Worm (Caenorhabditis elegans) whole organism, midembryonic: ENCODE measurements around the gene psme-3.

Experiments
- T22C8.4 ChIP-seq: fragments of 200-800 bp; sonication (Bioruptor generic); IDR thresholded peaks from 2 replicates; pipeline ENCODE4 v1.3.6; 2022; ENCODE audit warnings: missing genetic modification characterization, missing compliant biosample characterization
- ztf-23 ChIP-seq: fragments of 200-800 bp; sonication (Bioruptor generic); IDR thresholded peaks from 2 replicates; pipeline ENCODE4 v1.3.6; 2022; ENCODE audit warnings: missing genetic modification reagents, missing genetic modification characterization, missing compliant biosample characterization

DNA sequence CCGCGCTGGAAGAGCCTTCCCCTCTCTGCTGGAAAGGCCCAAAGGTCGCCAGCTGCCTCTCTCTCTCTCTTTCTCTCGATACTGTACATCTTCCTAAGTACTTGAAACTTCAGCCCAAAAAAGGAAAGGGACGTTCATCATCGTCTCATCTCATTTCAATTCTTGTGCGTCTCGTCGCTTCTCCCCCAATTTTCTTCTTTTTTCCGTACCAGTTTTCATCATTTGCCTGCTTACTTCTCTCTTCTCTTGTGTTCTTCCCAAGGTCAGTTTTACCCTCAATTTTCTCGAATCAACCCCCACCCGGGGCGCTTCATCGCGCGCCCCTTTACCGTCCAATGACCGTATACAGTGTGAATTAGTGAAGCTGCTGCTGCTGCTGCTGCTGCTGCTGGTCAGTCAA is 8.3 kb upstream of the psme-3 start:
- TF ChIP-seq ztf-23 (GFP tag; lab: Robert Waterston, UW) (no peak), T22C8.4 (GFP tag; lab: Robert Waterston, UW) (no peak)
